Worm (Caenorhabditis elegans) whole organism, L3 larva: Measurements from ENCODE around the gene K08E7.5.

Experiments
- R02D3.7 ChIP-seq: fragments of 150-350 bp; optimal IDR thresholded peaks from 2 replicates; lab custom pipeline; 2014; ENCODE audit warnings: missing biosample characterization, missing genetic modification characterization
- ama-1 ChIP-seq: fragments of 150-350 bp; optimal IDR thresholded peaks from 2 replicates; lab custom pipeline; 2018
- ceh-16 ChIP-seq: sonication (generic microtip); optimal IDR thresholded peaks from 2 replicates; lab custom pipeline; 2017; ENCODE audit warnings: missing biosample characterization, missing genetic modification characterization
- ceh-28 ChIP-seq: fragments of 150-350 bp; optimal IDR thresholded peaks from 2 replicates; lab custom pipeline; 2014; ENCODE audit warnings: missing biosample characterization, missing genetic modification reagents, missing genetic modification characterization
- ceh-9 ChIP-seq: sonication (generic microtip); optimal IDR thresholded peaks from 2 replicates; lab custom pipeline; 2018; ENCODE audit warnings: missing biosample characterization, missing genetic modification characterization
- daf-12 ChIP-seq: fragments of 150-350 bp; optimal IDR thresholded peaks from 2 replicates; lab custom pipeline; 2014; ENCODE audit warnings: missing biosample characterization, missing genetic modification reagents, missing genetic modification characterization
- egl-27 ChIP-seq: sonication (generic microtip); optimal IDR thresholded peaks from 4 replicates; lab custom pipeline; 2017; ENCODE audit warnings: missing biosample characterization, missing genetic modification reagents, missing genetic modification characterization
- egl-5 ChIP-seq: fragments of 150-350 bp; optimal IDR thresholded peaks from 2 replicates; lab custom pipeline; 2017; ENCODE audit warnings: missing biosample characterization, missing genetic modification reagents, missing genetic modification characterization, inconsistent platforms
- elt-1 ChIP-seq: fragments of 150-350 bp; optimal IDR thresholded peaks from 2 replicates; lab custom pipeline; 2014; ENCODE audit warnings: missing biosample characterization, missing genetic modification characterization
- elt-2 ChIP-seq: sonication (generic microtip); optimal IDR thresholded peaks from 2 replicates; lab custom pipeline; 2016; ENCODE audit warnings: missing genetic modification reagents, mild to moderate bottlenecking, missing genetic modification characterization, missing compliant biosample characterization
- elt-3 ChIP-seq, 3 experiments: fragments of 150-350 bp in 1 of 3; sonication (generic microtip) in 2 of 3; optimal IDR thresholded peaks; 2 replicates in 2 of 3; 4 replicates in 1 of 3; lab custom pipeline; 2014 to 2017; ENCODE audit warnings: missing biosample characterization in 3 of 3, missing genetic modification characterization in 3 of 3
- jun-1 ChIP-seq: fragments of 150-350 bp; optimal IDR thresholded peaks from 2 replicates; lab custom pipeline; 2014; ENCODE audit warnings: missing biosample characterization, missing genetic modification reagents, missing genetic modification characterization
- lin-15B ChIP-seq: fragments of 150-350 bp; optimal IDR thresholded peaks from 2 replicates; lab custom pipeline; 2014; ENCODE audit warnings: missing biosample characterization, missing genetic modification characterization
- mml-1 ChIP-seq: fragments of 150-350 bp; sonication (generic microtip); optimal IDR thresholded peaks from 3 replicates; lab custom pipeline; 2014; ENCODE audit warnings: missing biosample characterization, missing genetic modification characterization
- nfya-1 ChIP-seq: sonication (generic microtip); optimal IDR thresholded peaks from 2 replicates; lab custom pipeline; 2017; ENCODE audit warnings: missing genetic modification characterization, mild to moderate bottlenecking, missing compliant biosample characterization, antibody characterized with exemption, moderate library complexity; ENCODE audit not compliant: insufficient read depth
- nhr-11 ChIP-seq: fragments of 150-350 bp; optimal IDR thresholded peaks from 2 replicates; lab custom pipeline; 2014; ENCODE audit warnings: missing biosample characterization, missing genetic modification characterization
- nhr-12 ChIP-seq: fragments of 150-350 bp; optimal IDR thresholded peaks from 2 replicates; lab custom pipeline; 2014; ENCODE audit warnings: missing biosample characterization, missing genetic modification characterization
- nhr-25 ChIP-seq: sonication (generic microtip); optimal IDR thresholded peaks from 2 replicates; lab custom pipeline; 2017; ENCODE audit warnings: missing biosample characterization, missing genetic modification characterization
- nhr-28 ChIP-seq: fragments of 150-350 bp; optimal IDR thresholded peaks from 2 replicates; lab custom pipeline; 2014; ENCODE audit warnings: missing biosample characterization, missing genetic modification characterization
- nhr-67 ChIP-seq: fragments of 150-350 bp; optimal IDR thresholded peaks from 2 replicates; lab custom pipeline; 2014; ENCODE audit warnings: missing biosample characterization, missing genetic modification characterization
- nhr-76 ChIP-seq: fragments of 150-350 bp; sonication (generic microtip); optimal IDR thresholded peaks from 5 replicates; lab custom pipeline; 2014; ENCODE audit warnings: missing biosample characterization, missing genetic modification characterization
- nhr-77 ChIP-seq: fragments of 150-350 bp; optimal IDR thresholded peaks from 2 replicates; lab custom pipeline; 2014; ENCODE audit warnings: missing biosample characterization, missing genetic modification characterization
- pha-4 ChIP-seq: fragments of 150-350 bp; optimal IDR thresholded peaks from 2 replicates; lab custom pipeline; 2014; ENCODE audit warnings: missing biosample characterization, missing genetic modification reagents, missing genetic modification characterization
- pqm-1 ChIP-seq: fragments of 150-350 bp; optimal IDR thresholded peaks from 2 replicates; lab custom pipeline; 2017; ENCODE audit warnings: missing biosample characterization, missing genetic modification characterization, inconsistent platforms
- sea-2 ChIP-seq: fragments of 150-350 bp; sonication (generic microtip); optimal IDR thresholded peaks from 4 replicates; lab custom pipeline; 2014; ENCODE audit warnings: missing biosample characterization, missing genetic modification reagents, missing genetic modification characterization
- skn-1 ChIP-seq: fragments of 150-350 bp; optimal IDR thresholded peaks from 2 replicates; lab custom pipeline; 2014; ENCODE audit warnings: missing biosample characterization, missing genetic modification characterization
- snpc-4 ChIP-seq: fragments of 150-350 bp; optimal IDR thresholded peaks from 2 replicates; lab custom pipeline; 2014; ENCODE audit warnings: missing biosample characterization, missing genetic modification characterization
- tbx-2 ChIP-seq: sonication (generic microtip); optimal IDR thresholded peaks from 2 replicates; lab custom pipeline; 2016; ENCODE audit warnings: mild to moderate bottlenecking, missing genetic modification characterization, missing compliant biosample characterization
- unc-39 ChIP-seq: sonication (generic microtip); optimal IDR thresholded peaks from 4 replicates; lab custom pipeline; 2017; ENCODE audit warnings: missing biosample characterization, missing genetic modification characterization
- unc-62 ChIP-seq: fragments of 150-350 bp; sonication (generic microtip); optimal IDR thresholded peaks from 4 replicates; lab custom pipeline; 2014; ENCODE audit warnings: missing biosample characterization, missing genetic modification reagents, missing genetic modification characterization
- zag-1 ChIP-seq: fragments of 150-350 bp; optimal IDR thresholded peaks from 2 replicates; lab custom pipeline; 2014; ENCODE audit warnings: missing biosample characterization, missing genetic modification characterization

K08E7.5 gene

ce11 chrIV:12596960-12597359 is 23.8 kb downstream of the K08E7.5 start:
- TF ChIP-seq tbx-2 (no peak), nhr-67 (tag; lab: Kevin White, UChicago) (no peak), daf-12 (tag; lab: Kevin White, UChicago) (no peak), ceh-16 (tag; lab: Kevin White, UChicago) (no peak), nhr-76 (tag; lab: Kevin White, UChicago) (no peak), unc-62 (GFP tag; lab: Kevin White, UChicago) (no peak), ama-1 (no peak), pha-4 (tag; lab: Kevin White, UChicago) (no peak), R02D3.7 (no peak), unc-39 (no peak), elt-3 (tag; optimal IDR thresholded peaks at IDR 0.05; lab: Kevin White, UChicago) (no peak)

DNA sequence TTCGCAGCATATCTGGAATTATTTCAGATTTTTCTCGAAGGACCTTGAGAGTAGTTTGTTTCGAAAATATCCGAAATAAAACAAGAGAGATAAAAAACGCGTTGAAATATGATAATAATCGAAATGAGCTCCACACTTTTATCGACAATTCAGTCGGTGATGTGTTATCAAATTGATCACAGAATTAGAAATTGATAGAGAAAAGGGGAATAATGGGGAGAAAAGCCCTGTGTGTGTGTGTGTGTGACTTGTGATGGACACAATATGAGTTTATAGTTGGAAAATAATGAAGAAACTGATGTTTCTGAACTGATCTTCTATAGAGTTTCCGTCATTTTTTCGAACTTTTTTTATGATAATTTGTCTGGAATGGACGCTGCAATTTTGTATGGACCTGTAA is 26.0 kb downstream of the K08E7.5 start, which contains the start of gene pgp-1:
Gene pgp-1, minus strand, starts transcription at position 12 of the 400 bp plus-strand sequence.
- TF ChIP-seq elt-2 (peak; percentile 94), nhr-11 (tag; lab: Kevin White, UChicago) (no peak), pqm-1 (peak; percentile 91), pha-4 (tag; lab: Kevin White, UChicago) (peak; percentile 27), jun-1 (tag; lab: Kevin White, UChicago) (peak; percentile 9), ceh-28 (tag; lab: Kevin White, UChicago) (no peak)

- no peak for TF ChIP-seq elt-1 (tag; lab: Kevin White, UChicago)
- peak; percentile 18 for TF ChIP-seq jun-1 (tag; lab: Kevin White, UChicago)
- TF ChIP-seq elt-2, result peak; percentile 94
- peak; percentile 94 for TF ChIP-seq pqm-1
- TF ChIP-seq, all 47 proteins: peak for 3
Observed at ce11 chrIV:12600941-12601340, 27.8 kb downstream of the K08E7.5 start.

- TF ChIP-seq nhr-25 (tag; lab: Kevin White, UChicago) (peak; percentile 11), lin-15B (tag; lab: Kevin White, UChicago) (peak; percentile 79), snpc-4 (tag; lab: Kevin White, UChicago) (peak; percentile 15), nfya-1 (tag; lab: Kevin White, UChicago) (peak; percentile 38), pha-4 (tag; lab: Kevin White, UChicago) (peak; percentile 57), elt-1 (tag; lab: Kevin White, UChicago) (no peak), zag-1 (tag; lab: Kevin White, UChicago) (no peak), elt-2 (peak; percentile 14)
Observed at ce11 chrIV:12605401-12605800, 32.2 kb downstream of the K08E7.5 start, which contains the start of gene Y55D9A.2. TSS of gene Y55D9A.2 (minus strand) at chrIV:12605431.

DNA sequence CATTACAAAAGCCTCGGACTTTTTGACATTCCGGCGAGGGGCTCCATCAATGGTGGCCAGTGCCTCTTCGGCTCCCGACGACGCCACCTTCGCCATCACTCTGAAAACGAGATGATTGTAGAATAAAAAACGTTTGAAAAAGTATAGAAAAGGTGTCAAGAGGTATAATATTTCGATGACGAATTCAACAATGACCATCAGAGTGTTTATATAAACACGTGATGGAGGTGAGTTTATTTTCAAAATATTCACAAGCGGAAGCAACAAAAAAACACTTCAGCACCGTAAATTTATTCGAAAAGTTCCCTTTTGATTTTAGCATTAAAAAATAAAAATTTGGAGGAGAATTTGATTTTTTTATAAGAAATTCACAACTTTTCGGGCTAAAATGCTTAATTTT is 41.5 kb downstream of the K08E7.5 start, which contains the start of gene efa-6:
Gene efa-6, minus strand, starts transcription at position 101 of the 400 bp plus-strand sequence.
- TF ChIP-seq mml-1 (no peak), egl-27 (tag; lab: Kevin White, UChicago) (no peak), nhr-67 (tag; lab: Kevin White, UChicago) (no peak), snpc-4 (tag; lab: Kevin White, UChicago) (no peak), nhr-12 (tag; lab: Kevin White, UChicago) (no peak), daf-12 (tag; lab: Kevin White, UChicago) (no peak), zag-1 (tag; lab: Kevin White, UChicago) (no peak), nhr-77 (tag; lab: Kevin White, UChicago) (no peak), sea-2 (GFP tag; lab: Kevin White, UChicago) (no peak), ceh-9 (no peak), nhr-28 (tag; lab: Kevin White, UChicago) (no peak), skn-1 (tag; lab: Kevin White, UChicago) (no peak)

ce11 chrIV:12615122-12615745 is 42.1 kb downstream of the K08E7.5 start:
- TF ChIP-seq sea-2 (GFP tag; lab: Kevin White, UChicago), result no peak
- TF ChIP-seq egl-5, result peak; percentile 82
- TF ChIP-seq nfya-1 (tag; lab: Kevin White, UChicago), result peak; percentile 15
